Worm (Caenorhabditis elegans): ENCODE measurements around the gene Y51B9A.6.
A peak's percentile ranks its signal among the peaks of the same experiment; 100 is the strongest.
"Not testable (repeated sequence)": the region's sequence is repeated elsewhere in the genome, so short reads cannot be mapped to it uniquely, and the experiment has no call there.

Y51B9A.6 gene

DNA sequence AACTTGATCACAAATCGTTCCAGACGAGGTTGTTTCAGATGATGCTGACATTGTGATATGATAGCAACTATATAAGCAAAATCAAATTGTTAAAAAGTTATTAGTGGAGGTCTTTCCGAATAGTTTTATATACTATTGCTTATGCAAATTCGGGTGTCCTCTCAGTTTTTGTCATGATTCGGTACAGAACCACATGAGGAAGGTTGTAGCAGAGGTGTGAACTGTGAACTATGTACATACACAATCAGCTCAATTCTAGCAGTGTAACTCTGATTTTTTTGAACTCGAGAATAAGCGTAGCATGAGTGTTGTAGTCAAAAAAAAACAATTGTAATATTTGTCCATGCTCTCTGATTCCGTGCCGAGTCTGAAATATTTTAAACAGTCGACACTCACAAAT, at the start of gene Y51B9A.6:
Gene Y51B9A.6, minus strand, starts transcription at position 101 of the 400 bp plus-strand sequence.
- TF ChIP-seq skn-1 (tag; optimal IDR thresholded peaks at IDR 0.05) (no peak), efl-1 (optimal IDR thresholded peaks at IDR 0.05) (no peak), efl-1 (GFP tag; optimal IDR thresholded peaks at IDR 0.05 in 1 of 2) (peak in 1 of 2 experiments; percentile 58)

DNA sequence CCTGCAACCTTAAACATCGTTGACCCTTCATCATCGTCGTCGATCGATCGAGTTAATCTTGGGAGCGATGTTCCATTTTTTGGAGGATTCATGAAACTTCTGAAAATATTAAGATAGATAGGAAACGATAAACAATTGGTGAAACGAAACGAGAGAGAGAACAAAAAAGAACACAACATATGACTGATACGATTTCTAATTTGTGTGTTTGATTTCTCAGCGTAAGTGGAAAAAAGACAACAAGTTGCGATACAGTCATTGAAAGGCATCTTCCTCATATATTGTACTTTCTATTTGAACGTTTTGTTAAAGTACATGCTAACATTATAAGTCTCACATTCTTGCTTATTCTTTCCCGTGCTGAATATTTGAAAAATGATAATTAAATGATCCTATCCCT, 49.2 kb upstream of the Y51B9A.6 start, which contains the start of gene R09D1.12:
Gene R09D1.12, minus strand, starts transcription at position 101 of the 400 bp plus-strand sequence.
- not testable (repeated sequence) for TF ChIP-seq efl-1 (optimal IDR thresholded peaks at IDR 0.05); efl-1 (GFP tag; optimal IDR thresholded peaks at IDR 0.05 in 1 of 2); pqm-1 (tag; optimal IDR thresholded peaks at IDR 0.05); nhr-11 (tag; optimal IDR thresholded peaks at IDR 0.05)

DNA sequence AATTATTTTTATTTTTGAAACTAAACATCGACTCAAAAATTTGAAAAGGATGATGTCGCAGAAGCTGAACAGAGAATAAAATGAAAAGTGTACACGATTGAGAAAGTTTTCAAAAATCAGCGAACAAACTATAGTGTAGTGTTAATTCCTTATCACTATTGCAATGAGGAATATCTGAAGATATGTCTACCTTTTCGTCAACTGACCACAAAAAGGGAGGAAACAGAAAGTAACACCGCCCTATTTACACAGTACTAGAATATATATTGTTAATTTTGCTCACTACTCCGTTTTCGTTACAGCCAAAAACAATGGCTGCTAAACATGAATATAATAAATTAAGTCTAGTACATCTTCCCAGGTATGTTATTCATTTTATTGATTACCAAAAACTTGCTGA, 45.0 kb upstream of the Y51B9A.6 start, which contains the start of gene chil-18:
Gene chil-18, plus strand, starts transcription at position 301 of the 400 bp plus-strand sequence.
- TF ChIP-seq hlh-17 (GFP tag; optimal IDR thresholded peaks at IDR 0.05; ENCODE audit: borderline replicate concordance) (no peak), nhr-47 (tag; optimal IDR thresholded peaks at IDR 0.05) (no peak), nhr-20 (tag; optimal IDR thresholded peaks at IDR 0.05) (peak; percentile 12)

DNA sequence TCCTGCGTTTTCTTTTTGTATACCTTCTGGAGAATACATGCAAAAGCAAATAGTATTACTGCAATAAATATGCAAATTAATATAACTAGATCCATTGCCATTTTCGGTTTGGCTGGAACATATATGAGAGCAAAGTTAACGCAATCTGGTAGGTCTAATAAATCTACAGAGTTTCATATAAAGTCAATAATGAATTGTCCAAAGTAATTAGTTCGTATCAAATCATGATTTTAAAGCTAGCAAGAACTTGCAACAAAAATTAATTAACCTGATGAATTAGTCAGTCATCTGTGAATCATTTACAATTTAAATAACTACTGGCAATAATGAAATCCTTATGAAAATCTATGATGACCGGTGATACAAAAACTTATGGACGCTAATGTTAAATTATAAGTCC, 42.4 kb upstream of the Y51B9A.6 start, which contains the start of gene R09D1.13:
Gene R09D1.13, minus strand, starts transcription at position 101 of the 400 bp plus-strand sequence.
- no peak for TF ChIP-seq dsc-1 (tag; optimal IDR thresholded peaks at IDR 0.05)
- TF ChIP-seq tbx-2 (tag; optimal IDR thresholded peaks at IDR 0.05) = no peak
- TF ChIP-seq lin-15B (tag; optimal IDR thresholded peaks at IDR 0.05) = no peak
- TF ChIP-seq mdl-1 (tag; optimal IDR thresholded peaks at IDR 0.05) = no peak
- no peak for TF ChIP-seq ceh-63 (GFP tag; optimal IDR thresholded peaks at IDR 0.05)

DNA sequence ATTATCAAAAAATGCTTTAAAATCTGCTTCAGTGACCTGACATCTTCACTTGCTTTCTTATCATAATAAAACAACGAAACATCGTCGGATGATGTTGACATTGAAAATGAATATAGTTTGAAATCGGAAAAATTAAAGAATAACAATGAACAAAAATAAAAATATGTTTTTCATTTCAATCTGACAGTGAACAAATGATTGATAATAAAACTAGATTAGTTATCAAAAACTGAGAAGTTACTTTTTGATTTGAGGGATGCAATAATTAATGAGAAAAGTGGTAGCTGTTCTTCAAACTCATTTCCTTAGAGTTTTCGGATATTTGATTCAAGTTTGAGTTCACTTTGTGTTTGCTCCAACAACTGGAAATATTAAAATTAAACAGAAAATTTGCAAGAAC, 40.5 kb upstream of the Y51B9A.6 start, which contains the start of gene chil-15:
Gene chil-15, minus strand, starts transcription at position 101 of the 400 bp plus-strand sequence.
- no peak for TF ChIP-seq mep-1 (tag; optimal IDR thresholded peaks at IDR 0.05)

DNA sequence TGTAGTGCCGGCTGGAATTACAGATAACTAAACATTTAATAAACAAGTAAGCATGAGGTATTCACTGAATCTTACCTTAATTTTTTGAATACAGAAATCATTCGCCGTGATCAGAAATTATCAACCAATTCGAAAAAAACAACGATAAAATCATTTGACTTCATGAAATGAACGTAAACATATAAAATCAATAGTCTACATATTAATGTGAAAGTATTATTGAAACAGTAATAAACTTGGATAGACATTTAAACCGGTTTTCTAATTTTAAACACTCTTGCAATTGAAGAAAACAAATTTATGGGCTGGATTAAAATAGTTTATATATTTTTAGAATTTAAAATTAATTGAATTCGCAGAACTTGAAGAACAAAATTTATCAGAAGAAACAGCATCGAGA, 38.9 kb upstream of the Y51B9A.6 start, which contains the start of gene chil-16:
Gene chil-16, minus strand, starts transcription at position 101 of the 400 bp plus-strand sequence.
- no peak for TF ChIP-seq ceh-88 (GFP tag; IDR thresholded peaks at IDR 0.05)
- no peak for TF ChIP-seq mab-9 (GFP tag; IDR thresholded peaks at IDR 0.05)
- no peak for TF ChIP-seq C34B4.2 (tag; optimal IDR thresholded peaks at IDR 0.05)
- no peak for TF ChIP-seq unc-62 (GFP tag; optimal IDR thresholded peaks at IDR 0.05)
- no peak for TF ChIP-seq lin-13 (GFP tag; optimal IDR thresholded peaks at IDR 0.05)
- no peak for TF ChIP-seq nhr-71 (tag; optimal IDR thresholded peaks at IDR 0.05)
- TF ChIP-seq aha-1 (tag; optimal IDR thresholded peaks at IDR 0.05) = no peak
- TF ChIP-seq grh-1 (GFP tag; IDR thresholded peaks at IDR 0.05) = no peak
- TF ChIP-seq sup-37 (GFP tag; optimal IDR thresholded peaks at IDR 0.05) = no peak
- no peak for TF ChIP-seq alr-1 (tag; optimal IDR thresholded peaks at IDR 0.05; ENCODE audit: borderline replicate concordance)
- no peak for TF ChIP-seq elt-2 (tag; optimal IDR thresholded peaks at IDR 0.05)
- TF ChIP-seq egl-27 (tag; optimal IDR thresholded peaks at IDR 0.05) = no peak
- no peak for TF ChIP-seq hlh-17 (GFP tag; optimal IDR thresholded peaks at IDR 0.05; ENCODE audit: borderline replicate concordance)
- no peak for TF ChIP-seq nhr-19 (GFP tag; conservative IDR thresholded peaks at IDR 0.05)
- TF ChIP-seq C04F5.9 (tag; optimal IDR thresholded peaks at IDR 0.05) = no peak
- TF ChIP-seq jun-1 (tag; optimal IDR thresholded peaks at IDR 0.05) = no peak
- TF ChIP-seq Y116A8C.19 (tag; optimal IDR thresholded peaks at IDR 0.05; ENCODE audit: borderline replicate concordance) = no peak
- TF ChIP-seq ces-1 (GFP tag; optimal IDR thresholded peaks at IDR 0.05) = no peak
- no peak for TF ChIP-seq tbx-2 (tag; optimal IDR thresholded peaks at IDR 0.05)
- TF ChIP-seq pax-3 (tag; optimal IDR thresholded peaks at IDR 0.05) = no peak

All from whole organism, L1 larva.